Worm (Caenorhabditis elegans) whole organism, young adult: ENCODE measurements around the gene R05G6.5.
A peak's percentile ranks its signal among the peaks of the same experiment; 100 is the strongest.

Experiments
- B0019.2 ChIP-seq: fragments of 200-800 bp; sonication (Bioruptor generic); conservative IDR thresholded peaks from 2 replicates; pipeline ENCODE4 v1.3.6; 2022; ENCODE audit warnings: missing genetic modification reagents, missing genetic modification characterization, missing compliant biosample characterization
- B0035.1 ChIP-seq: sonication (generic microtip); optimal IDR thresholded peaks from 2 replicates; lab custom pipeline; 2016; ENCODE audit warnings: missing genetic modification characterization, mild to moderate bottlenecking, missing compliant biosample characterization, missing genotype, missing genetic modification reagents
- F23B12.7 ChIP-seq: sonication (generic microtip); optimal IDR thresholded peaks from 2 replicates; lab custom pipeline; 2017; ENCODE audit warnings: missing genetic modification characterization, mild to moderate bottlenecking, missing compliant biosample characterization, antibody characterized with exemption, moderate library complexity; ENCODE audit not compliant: insufficient read depth
- F37B4.10 ChIP-seq: fragments of 200-800 bp; sonication (Bioruptor generic); IDR thresholded peaks from 2 replicates; pipeline ENCODE4 v1.3.6; 2022; ENCODE audit warnings: missing genetic modification characterization, missing compliant biosample characterization
- F55B11.4 ChIP-seq: sonication (generic microtip); optimal IDR thresholded peaks from 2 replicates; lab custom pipeline; 2016; ENCODE audit warnings: missing compliant biosample characterization, missing genetic modification characterization, borderline replicate concordance; ENCODE audit not compliant: insufficient read depth
- T26A5.8 ChIP-seq: sonication (generic microtip); optimal IDR thresholded peaks from 2 replicates; lab custom pipeline; 2016; ENCODE audit warnings: missing genetic modification characterization, missing compliant biosample characterization
- Y53G8AR.9 ChIP-seq: fragments of 200-800 bp; sonication (Bioruptor generic); conservative IDR thresholded peaks from 2 replicates; pipeline ENCODE4 v1.3.6; 2022; ENCODE audit warnings: missing genetic modification reagents, missing genetic modification characterization, missing compliant biosample characterization
- attf-3 ChIP-seq: fragments of 200-800 bp; sonication (Bioruptor generic); conservative IDR thresholded peaks from 2 replicates; pipeline ENCODE4 v1.3.6; 2022; ENCODE audit warnings: missing genetic modification reagents, missing genetic modification characterization, missing compliant biosample characterization
- attf-5 ChIP-seq: fragments of 200-800 bp; sonication (Bioruptor generic); optimal IDR thresholded peaks from 2 replicates; lab custom pipeline; 2018; ENCODE audit warnings: mild to moderate bottlenecking, missing genetic modification characterization, missing compliant biosample characterization
- bed-1 ChIP-seq: fragments of 200-800 bp; sonication (Bioruptor generic); IDR thresholded peaks from 2 replicates; pipeline ENCODE4 v1.3.6; 2022; ENCODE audit warnings: missing genetic modification reagents, missing genetic modification characterization, missing compliant biosample characterization
- ceh-58 ChIP-seq: fragments of 200-800 bp; sonication (Bioruptor generic); IDR thresholded peaks from 2 replicates; pipeline ENCODE4 v1.3.6; 2022; ENCODE audit warnings: missing genetic modification characterization, missing compliant biosample characterization
- ceh-91 ChIP-seq: fragments of 200-800 bp; sonication (Bioruptor generic); IDR thresholded peaks from 2 replicates; pipeline ENCODE4 v1.3.6; 2022; ENCODE audit warnings: missing genetic modification reagents, missing genetic modification characterization, missing compliant biosample characterization
- chd-7 ChIP-seq: sonication (generic microtip); optimal IDR thresholded peaks from 2 replicates; lab custom pipeline; 2016; ENCODE audit warnings: mild to moderate bottlenecking, missing genetic modification characterization, moderate library complexity, missing compliant biosample characterization
- dox-1 ChIP-seq: fragments of 200-800 bp; sonication (Bioruptor generic); IDR thresholded peaks from 2 replicates; pipeline ENCODE4 v1.3.6; 2022; ENCODE audit warnings: missing genetic modification reagents, missing genetic modification characterization, missing compliant biosample characterization
- egl-44 ChIP-seq: fragments of 200-800 bp; sonication (Bioruptor generic); IDR thresholded peaks from 2 replicates; pipeline ENCODE4 v1.3.6; 2022; ENCODE audit warnings: missing genetic modification reagents, missing genetic modification characterization, missing compliant biosample characterization
- egrh-3 ChIP-seq: fragments of 200-800 bp; sonication (Bioruptor generic); IDR thresholded peaks from 2 replicates; pipeline ENCODE4 v1.3.6; 2022; ENCODE audit warnings: missing genetic modification reagents, missing genetic modification characterization, missing compliant biosample characterization
- ets-4 ChIP-seq: fragments of 200-800 bp; sonication (Bioruptor generic); optimal IDR thresholded peaks from 2 replicates; lab custom pipeline; 2018; ENCODE audit warnings: mild to moderate bottlenecking, missing genetic modification characterization, missing compliant biosample characterization
- him-1 ChIP-seq: sonication (generic microtip); optimal IDR thresholded peaks from 2 replicates; lab custom pipeline; 2016; ENCODE audit warnings: missing genotype, missing genetic modification reagents, missing genetic modification characterization, missing compliant biosample characterization
- hlh-12 ChIP-seq: sonication (generic microtip); optimal IDR thresholded peaks from 2 replicates; lab custom pipeline; 2016; ENCODE audit warnings: missing genetic modification characterization, missing compliant biosample characterization
- let-526 ChIP-seq: fragments of 200-800 bp; sonication (Bioruptor generic); IDR thresholded peaks from 2 replicates; pipeline ENCODE4 v1.3.6; 2022; ENCODE audit warnings: missing genetic modification reagents, missing genetic modification characterization, missing compliant biosample characterization
- lin-26 ChIP-seq: fragments of 200-800 bp; sonication (Bioruptor generic); IDR thresholded peaks from 2 replicates; pipeline ENCODE4 v1.3.6; 2022; ENCODE audit warnings: missing genetic modification reagents, missing genetic modification characterization, missing compliant biosample characterization
- lin-35 ChIP-seq, 3 experiments: fragments of 150-350 bp in 2 of 3; sonication (generic microtip) in 1 of 3; optimal IDR thresholded peaks; 2 replicates each; lab custom pipeline; 2014 to 2018; ENCODE audit warnings: missing biosample characterization in 3 of 3, missing genetic modification characterization in 3 of 3, missing genetic modification reagents in 3 of 3
- lin-40 ChIP-seq: sonication (generic microtip); optimal IDR thresholded peaks from 2 replicates; lab custom pipeline; 2016; ENCODE audit warnings: missing genetic modification characterization, mild to moderate bottlenecking, missing compliant biosample characterization, missing genotype, missing genetic modification reagents
- lsy-27 ChIP-seq: sonication (generic microtip); optimal IDR thresholded peaks from 2 replicates; lab custom pipeline; 2017; ENCODE audit warnings: missing genetic modification characterization, mild to moderate bottlenecking, missing compliant biosample characterization, antibody characterized with exemption, missing genotype, borderline replicate concordance; ENCODE audit not compliant: insufficient read depth
- madf-10 ChIP-seq: sonication (generic microtip); optimal IDR thresholded peaks from 2 replicates; lab custom pipeline; 2016; ENCODE audit warnings: mild to moderate bottlenecking, missing genetic modification characterization, missing compliant biosample characterization
- madf-3 ChIP-seq: fragments of 200-800 bp; sonication (Bioruptor generic); IDR thresholded peaks from 2 replicates; pipeline ENCODE4 v1.3.6; 2022; ENCODE audit warnings: missing genetic modification reagents, missing genetic modification characterization, missing compliant biosample characterization
- madf-8 ChIP-seq: fragments of 200-800 bp; sonication (Bioruptor generic); conservative IDR thresholded peaks from 2 replicates; pipeline ENCODE4 v1.3.6; 2022; ENCODE audit warnings: missing genetic modification reagents, missing genetic modification characterization, missing compliant biosample characterization
- mcd-1 ChIP-seq: fragments of 200-800 bp; sonication (Bioruptor generic); IDR thresholded peaks from 2 replicates; pipeline ENCODE4 v1.3.6; 2022; ENCODE audit warnings: missing genetic modification reagents, missing genetic modification characterization, missing compliant biosample characterization
- mel-28 ChIP-seq: sonication (generic microtip); optimal IDR thresholded peaks from 2 replicates; lab custom pipeline; 2016; ENCODE audit warnings: borderline replicate concordance, mild to moderate bottlenecking, missing genetic modification characterization, missing compliant biosample characterization
- mes-4 ChIP-seq: sonication (generic microtip); optimal IDR thresholded peaks from 2 replicates; lab custom pipeline; 2016; ENCODE audit warnings: missing genotype, missing genetic modification characterization, missing compliant biosample characterization
- nfya-1 ChIP-seq: sonication (generic microtip); optimal IDR thresholded peaks from 2 replicates; lab custom pipeline; 2017; ENCODE audit warnings: antibody characterized with exemption, missing compliant biosample characterization, missing genetic modification characterization, borderline replicate concordance; ENCODE audit not compliant: insufficient read depth
- nhr-120 ChIP-seq: fragments of 200-800 bp; sonication (Bioruptor generic); IDR thresholded peaks from 2 replicates; pipeline ENCODE4 v1.3.6; 2022; ENCODE audit warnings: missing genetic modification characterization, missing compliant biosample characterization
- nhr-27 ChIP-seq: fragments of 200-800 bp; sonication (Bioruptor generic); optimal IDR thresholded peaks from 2 replicates; lab custom pipeline; 2018; ENCODE audit warnings: mild to moderate bottlenecking, missing genetic modification characterization, moderate library complexity, missing compliant biosample characterization
- pha-4 ChIP-seq: fragments of 150-350 bp; sonication (generic microtip); optimal IDR thresholded peaks from 2 replicates; lab custom pipeline; 2014; ENCODE audit warnings: missing biosample characterization, missing genetic modification reagents, missing genetic modification characterization
- rpc-1 ChIP-seq, 2 experiments: fragments of 150-350 bp in 1 of 2; sonication (generic microtip) in 1 of 2; optimal IDR thresholded peaks; 2 replicates each; lab custom pipeline; 2014 to 2018; ENCODE audit warnings: missing biosample characterization in 1 of 2, missing genetic modification characterization in 1 of 2, missing genetic modification reagents in 1 of 2, missing genotype in 1 of 2
- sea-2 ChIP-seq: fragments of 200-800 bp; sonication (Bioruptor generic); IDR thresholded peaks from 2 replicates; pipeline ENCODE4 v1.3.6; 2022; ENCODE audit warnings: missing genetic modification characterization, missing compliant biosample characterization
- snpc-1.1 ChIP-seq: sonication (generic microtip); optimal IDR thresholded peaks from 2 replicates; lab custom pipeline; 2017; ENCODE audit warnings: missing genetic modification characterization, mild to moderate bottlenecking, missing compliant biosample characterization, antibody characterized with exemption, moderate library complexity, missing genotype, missing genetic modification reagents; ENCODE audit not compliant: insufficient read depth
- somi-1 ChIP-seq: fragments of 200-800 bp; sonication (Bioruptor generic); optimal IDR thresholded peaks from 2 replicates; lab custom pipeline; 2018; ENCODE audit warnings: mild to moderate bottlenecking, missing genetic modification characterization, missing compliant biosample characterization
- sptf-2 ChIP-seq: fragments of 200-800 bp; sonication (Bioruptor generic); optimal IDR thresholded peaks from 2 replicates; lab custom pipeline; 2018; ENCODE audit warnings: mild to moderate bottlenecking, missing genetic modification characterization, missing compliant biosample characterization
- tbp1 ChIP-seq: fragments of 200-800 bp; sonication (Bioruptor generic); optimal IDR thresholded peaks from 2 replicates; lab custom pipeline; 2018; ENCODE audit warnings: mild to moderate bottlenecking, missing genetic modification characterization, missing compliant biosample characterization
- tbx-9 ChIP-seq: sonication (generic microtip); optimal IDR thresholded peaks from 2 replicates; lab custom pipeline; 2016; ENCODE audit warnings: borderline replicate concordance, missing genetic modification characterization, inconsistent platforms, missing compliant biosample characterization
- unc-62 ChIP-seq: fragments of 150-350 bp; optimal IDR thresholded peaks from 2 replicates; lab custom pipeline; 2014; ENCODE audit warnings: missing biosample characterization, missing genetic modification reagents, missing genetic modification characterization
- zim-3 ChIP-seq: sonication (generic microtip); optimal IDR thresholded peaks from 2 replicates; lab custom pipeline; 2017; ENCODE audit warnings: mild to moderate bottlenecking, missing genetic modification characterization, moderate library complexity, missing compliant biosample characterization
- ztf-28 ChIP-seq: fragments of 200-800 bp; sonication (Bioruptor generic); IDR thresholded peaks from 2 replicates; pipeline ENCODE4 v1.3.6; 2022; ENCODE audit warnings: missing genetic modification reagents, missing genetic modification characterization, missing compliant biosample characterization
- ztf-6 ChIP-seq: fragments of 200-800 bp; sonication (Bioruptor generic); IDR thresholded peaks from 2 replicates; pipeline ENCODE4 v1.3.6; 2022; ENCODE audit warnings: missing genetic modification reagents, missing genetic modification characterization, missing compliant biosample characterization

R05G6.5 gene

ce11 chrIV:7547843-7548578 lies 39.8 kb downstream of the R05G6.5 start, which contains the start of the genes cdd-2 and oef-1 (continued):
- TF ChIP-seq zim-3 (tag; lab: Kevin White, UChicago) (no peak), tbx-9 (tag; lab: Kevin White, UChicago) (no peak), lsy-27 (tag; lab: Kevin White, UChicago) (no peak), pha-4 (tag; lab: Kevin White, UChicago) (no peak)

ce11 chrIV:7549844-7550243 lies 41.7 kb downstream of the R05G6.5 start:
- TF ChIP-seq madf-10 (tag; lab: Kevin White, UChicago): peak; percentile 18
- TF ChIP-seq lin-40 (tag; lab: Kevin White, UChicago): no peak
- no peak for TF ChIP-seq F37B4.10 (GFP tag; lab: Robert Waterston, UW)
- TF ChIP-seq bed-1: no peak
- no peak for TF ChIP-seq lsy-27 (tag; lab: Kevin White, UChicago)
- TF ChIP-seq chd-7 (tag; lab: Kevin White, UChicago): no peak
- no peak for TF ChIP-seq hlh-12 (tag; lab: Kevin White, UChicago)
- no peak for TF ChIP-seq egrh-3
- peak; percentile 64; the same call in 1 of the 2 replicates for TF ChIP-seq let-526 (GFP tag; lab: Robert Waterston, UW)
- no peak for TF ChIP-seq unc-62 (GFP tag; lab: Kevin White, UChicago)
- TF ChIP-seq madf-3: no peak
- TF ChIP-seq attf-3 (GFP tag; lab: Robert Waterston, UW): no peak
- no peak for TF ChIP-seq egl-44 (GFP tag; lab: Robert Waterston, UW)
- TF ChIP-seq B0035.1 (tag; lab: Kevin White, UChicago): no peak
- peak; percentile 58 for TF ChIP-seq attf-5 (GFP tag; lab: Kevin White, UChicago)
- TF ChIP-seq F55B11.4 (tag; lab: Kevin White, UChicago): no peak
- TF ChIP-seq snpc-1.1 (tag; lab: Kevin White, UChicago): no peak
- no peak for TF ChIP-seq ztf-28 (GFP tag; lab: Robert Waterston, UW)
- no peak for TF ChIP-seq rpc-1 (optimal IDR thresholded peaks at IDR 0.05; lab: Kevin White, UChicago)
- no peak for TF ChIP-seq rpc-1 (tag; optimal IDR thresholded peaks at IDR 0.05; lab: Kevin White, UChicago)
- peak; percentile 12 for TF ChIP-seq tbp1 (GFP tag; lab: Kevin White, UChicago)
- TF ChIP-seq B0019.2 (GFP tag; lab: Robert Waterston, UW): no peak
- TF ChIP-seq him-1 (tag; lab: Kevin White, UChicago): no peak
- TF ChIP-seq mes-4 (tag; lab: Kevin White, UChicago): no peak
- TF ChIP-seq ceh-58 (GFP tag; lab: Robert Waterston, UW): no peak
- TF ChIP-seq sptf-2: no peak
- no peak for TF ChIP-seq madf-8 (GFP tag; lab: Robert Waterston, UW)
- TF ChIP-seq ztf-6 (GFP tag; lab: Robert Waterston, UW): no peak
- TF ChIP-seq lin-35 (GFP tag; optimal IDR thresholded peaks at IDR 0.05; lab: Kevin White, UChicago): no peak
- TF ChIP-seq mel-28 (tag; lab: Kevin White, UChicago): no peak
- no peak for TF ChIP-seq somi-1 (GFP tag; lab: Kevin White, UChicago)
- TF ChIP-seq Y53G8AR.9 (GFP tag; lab: Robert Waterston, UW): no peak
- no peak for TF ChIP-seq T26A5.8 (tag; lab: Kevin White, UChicago)
- TF ChIP-seq lin-26: peak; percentile 43
- peak; percentile 66 for TF ChIP-seq dox-1 (GFP tag; lab: Robert Waterston, UW)
- peak; percentile 86 for TF ChIP-seq ets-4 (GFP tag; lab: Kevin White, UChicago)
- no peak for TF ChIP-seq F23B12.7
- no peak for TF ChIP-seq nhr-27 (tag; lab: Kevin White, UChicago)
- TF ChIP-seq mcd-1 (GFP tag; lab: Robert Waterston, UW): peak; percentile 57
- TF ChIP-seq nhr-120 (GFP tag; lab: Robert Waterston, UW): 0 out of 2 replicates have a peak, but pooled peaks have one; percentile 32
- no peak for TF ChIP-seq sea-2
- TF ChIP-seq nfya-1 (tag; lab: Kevin White, UChicago): no peak
- no peak for TF ChIP-seq ceh-91 (GFP tag; lab: Robert Waterston, UW)
